Worm (Caenorhabditis elegans) whole organism, L4 larva: ENCODE measurements around the gene F54F7.2.

ENCODE experiments used
- F26F4.8 ChIP-seq: fragments of 200-800 bp; sonication (Bioruptor generic); conservative IDR thresholded peaks from 2 replicates; pipeline ENCODE4 v1.3.6; 2022; ENCODE audit warnings: missing genetic modification characterization, missing compliant biosample characterization
- F49E8.2 ChIP-seq: sonication (generic microtip); optimal IDR thresholded peaks from 2 replicates; lab custom pipeline; 2016; ENCODE audit warnings: missing compliant biosample characterization, mild to moderate bottlenecking, missing genetic modification characterization, borderline replicate concordance
- Y105C5A.15 ChIP-seq: fragments of 200-800 bp; sonication (Bioruptor generic); IDR thresholded peaks from 2 replicates; pipeline ENCODE4 v1.3.6; 2022; ENCODE audit warnings: missing genetic modification characterization, missing compliant biosample characterization
- Y5F2A.4 ChIP-seq: fragments of 200-800 bp; sonication (Bioruptor generic); optimal IDR thresholded peaks from 2 replicates; lab custom pipeline; 2018; ENCODE audit warnings: mild to moderate bottlenecking, missing genetic modification characterization, missing compliant biosample characterization
- Y75B8A.6 ChIP-seq: fragments of 200-800 bp; sonication (Bioruptor generic); IDR thresholded peaks from 2 replicates; pipeline ENCODE4 v1.3.6; 2022; ENCODE audit warnings: missing genetic modification reagents, missing genetic modification characterization, missing compliant biosample characterization
- ZK337.2 ChIP-seq: fragments of 200-800 bp; sonication (Bioruptor generic); IDR thresholded peaks from 2 replicates; pipeline ENCODE4 v1.3.6; 2022; ENCODE audit warnings: missing genetic modification reagents, missing genetic modification characterization, missing compliant biosample characterization
- ama-1 ChIP-seq: fragments of 150-350 bp; optimal IDR thresholded peaks from 2 replicates; lab custom pipeline; 2014; ENCODE audit warnings: inconsistent platforms, mixed read lengths
- attf-4 ChIP-seq: sonication (generic microtip); optimal IDR thresholded peaks from 3 replicates; lab custom pipeline; 2017; ENCODE audit warnings: missing biosample characterization, missing genetic modification characterization
- ceh-44 ChIP-seq: fragments of 200-800 bp; sonication (Bioruptor generic); IDR thresholded peaks from 2 replicates; pipeline ENCODE4 v1.3.6; 2022; ENCODE audit warnings: missing genetic modification reagents, missing genetic modification characterization, missing compliant biosample characterization
- ceh-62 ChIP-seq: sonication (generic microtip); optimal IDR thresholded peaks from 2 replicates; lab custom pipeline; 2017; ENCODE audit warnings: missing biosample characterization, missing genetic modification characterization
- ceh-82 ChIP-seq: sonication (generic microtip); optimal IDR thresholded peaks from 2 replicates; lab custom pipeline; 2017; ENCODE audit warnings: missing biosample characterization, missing genetic modification characterization
- ces-1 ChIP-seq: fragments of 150-350 bp; sonication (generic microtip); optimal IDR thresholded peaks from 4 replicates; lab custom pipeline; 2014; ENCODE audit warnings: missing biosample characterization, missing genetic modification reagents, missing genetic modification characterization
- ctbp-1 ChIP-seq: fragments of 200-800 bp; sonication (Bioruptor generic); IDR thresholded peaks from 2 replicates; pipeline ENCODE4 v1.3.6; 2022; ENCODE audit warnings: missing genetic modification reagents, missing genetic modification characterization, missing compliant biosample characterization
- daf-12 ChIP-seq: fragments of 150-350 bp; optimal IDR thresholded peaks from 2 replicates; lab custom pipeline; 2014; ENCODE audit warnings: missing biosample characterization, missing genetic modification reagents, missing genetic modification characterization
- daf-16 ChIP-seq, 3 experiments: sonication (generic microtip); optimal IDR thresholded peaks; 2 replicates each; lab custom pipeline; 2016 to 2017; ENCODE audit warnings: missing genetic modification characterization in 3 of 3, missing genetic modification reagents in 3 of 3, mild to moderate bottlenecking in 2 of 3, missing compliant biosample characterization in 2 of 3, missing biosample characterization in 1 of 3, moderate library complexity in 1 of 3
- daf-19 ChIP-seq: fragments of 200-800 bp; sonication (Bioruptor generic); conservative IDR thresholded peaks from 2 replicates; pipeline ENCODE4 v1.3.6; 2022; ENCODE audit warnings: missing genetic modification characterization, missing compliant biosample characterization
- daf-8 ChIP-seq: fragments of 200-800 bp; sonication (Bioruptor generic); IDR thresholded peaks from 2 replicates; pipeline ENCODE4 v1.3.6; 2022; ENCODE audit warnings: missing genetic modification characterization, missing compliant biosample characterization
- dmd-8 ChIP-seq: fragments of 200-800 bp; sonication (Bioruptor generic); IDR thresholded peaks from 2 replicates; pipeline ENCODE4 v1.3.6; 2022; ENCODE audit warnings: missing genetic modification characterization, missing compliant biosample characterization
- duxl-1 ChIP-seq: sonication (generic microtip); optimal IDR thresholded peaks from 2 replicates; lab custom pipeline; 2016; ENCODE audit warnings: mild to moderate bottlenecking, missing genetic modification characterization, moderate library complexity, missing compliant biosample characterization; ENCODE audit not compliant: poor library complexity
- fkh-10 ChIP-seq: fragments of 150-350 bp; optimal IDR thresholded peaks from 2 replicates; lab custom pipeline; 2014; ENCODE audit warnings: missing biosample characterization, missing genetic modification reagents, missing genetic modification characterization
- hif-1 ChIP-seq, 2 experiments: sonication (generic microtip); optimal IDR thresholded peaks; 2 replicates each; lab custom pipeline; 2016 to 2017; ENCODE audit warnings: missing compliant biosample characterization in 2 of 2, missing genetic modification characterization in 2 of 2, missing genetic modification reagents in 2 of 2, missing genotype in 2 of 2, mild to moderate bottlenecking in 1 of 2
- hmg-1.1 ChIP-seq: fragments of 200-800 bp; sonication (Bioruptor generic); IDR thresholded peaks from 2 replicates; pipeline ENCODE4 v1.3.6; 2022; ENCODE audit warnings: missing genetic modification reagents, missing genetic modification characterization, missing compliant biosample characterization
- lin-15B ChIP-seq: fragments of 150-350 bp; sonication (generic microtip); optimal IDR thresholded peaks from 3 replicates; lab custom pipeline; 2014; ENCODE audit warnings: missing biosample characterization, missing genetic modification characterization
- lin-38 ChIP-seq: fragments of 200-800 bp; sonication (Bioruptor generic); IDR thresholded peaks from 2 replicates; pipeline ENCODE4 v1.3.6; 2022; ENCODE audit warnings: missing genetic modification reagents, missing genetic modification characterization, missing compliant biosample characterization
- lin-39 ChIP-seq: fragments of 150-350 bp; optimal IDR thresholded peaks from 2 replicates; lab custom pipeline; 2014; ENCODE audit warnings: missing biosample characterization, missing genetic modification reagents, missing genetic modification characterization
- lir-3 ChIP-seq: sonication (generic microtip); optimal IDR thresholded peaks from 2 replicates; lab custom pipeline; 2016; ENCODE audit warnings: mild to moderate bottlenecking, missing genetic modification characterization, missing compliant biosample characterization
- madf-5 ChIP-seq, 2 experiments: fragments of 200-800 bp; sonication (Bioruptor generic); IDR thresholded peaks; 2 replicates each; pipeline ENCODE4 v1.3.6; 2022; ENCODE audit warnings: missing compliant biosample characterization in 2 of 2, missing genetic modification characterization in 2 of 2
- madf-9 ChIP-seq: fragments of 200-800 bp; sonication (Bioruptor generic); conservative IDR thresholded peaks from 2 replicates; pipeline ENCODE4 v1.3.6; 2022; ENCODE audit warnings: missing genetic modification reagents, missing genetic modification characterization, missing compliant biosample characterization
- mdt-29 ChIP-seq: fragments of 200-800 bp; sonication (Bioruptor generic); IDR thresholded peaks from 2 replicates; pipeline ENCODE4 v1.3.6; 2022; ENCODE audit warnings: missing genetic modification reagents, missing genetic modification characterization, missing compliant biosample characterization
- nhr-11 ChIP-seq: fragments of 150-350 bp; optimal IDR thresholded peaks from 2 replicates; lab custom pipeline; 2014; ENCODE audit warnings: missing biosample characterization, missing genetic modification characterization
- nhr-237 ChIP-seq: sonication (generic microtip); optimal IDR thresholded peaks from 2 replicates; lab custom pipeline; 2017; ENCODE audit warnings: missing biosample characterization, missing genetic modification characterization
- nhr-48 ChIP-seq: sonication (generic microtip); optimal IDR thresholded peaks from 2 replicates; lab custom pipeline; 2016; ENCODE audit warnings: mild to moderate bottlenecking, missing genetic modification characterization, missing compliant biosample characterization
- nhr-6 ChIP-seq: fragments of 150-350 bp; optimal IDR thresholded peaks from 2 replicates; lab custom pipeline; 2014; ENCODE audit warnings: missing biosample characterization, missing genetic modification characterization
- pha-4 ChIP-seq, 2 experiments: fragments of 150-350 bp in 1 of 2; fragments of 200-800 bp in 1 of 2; sonication (Bioruptor generic) in 1 of 2; IDR thresholded peaks in 1 of 2; optimal IDR thresholded peaks in 1 of 2; 2 replicates each; pipeline versions ENCODE4 v1.3.6 to Lab custom; 2014 to 2022; ENCODE audit warnings: missing genetic modification characterization in 2 of 2, missing genetic modification reagents in 2 of 2, missing biosample characterization in 1 of 2, missing compliant biosample characterization in 1 of 2
- pqm-1 ChIP-seq: sonication (generic microtip); optimal IDR thresholded peaks from 2 replicates; lab custom pipeline; 2017; ENCODE audit warnings: missing biosample characterization, missing genetic modification characterization
- rbr-2 ChIP-seq: sonication (generic microtip); optimal IDR thresholded peaks from 2 replicates; lab custom pipeline; 2016; ENCODE audit warnings: missing genotype, missing genetic modification characterization, missing compliant biosample characterization
- saeg-2 ChIP-seq: fragments of 200-800 bp; sonication (Bioruptor generic); IDR thresholded peaks from 2 replicates; pipeline ENCODE4 v1.3.6; 2022; ENCODE audit warnings: missing genetic modification reagents, missing genetic modification characterization, missing compliant biosample characterization
- set-16 ChIP-seq: fragments of 200-800 bp; sonication (Bioruptor generic); IDR thresholded peaks from 2 replicates; pipeline ENCODE4 v1.3.6; 2022; ENCODE audit warnings: missing genetic modification reagents, missing genetic modification characterization, missing compliant biosample characterization
- snpc-1.2 ChIP-seq: fragments of 200-800 bp; sonication (Bioruptor generic); IDR thresholded peaks from 2 replicates; pipeline ENCODE4 v1.3.6; 2022; ENCODE audit warnings: missing genetic modification reagents, missing genetic modification characterization, missing compliant biosample characterization
- spr-3 ChIP-seq: fragments of 200-800 bp; sonication (Bioruptor generic); optimal IDR thresholded peaks from 2 replicates; lab custom pipeline; 2018; ENCODE audit warnings: mild to moderate bottlenecking, missing genetic modification characterization, missing compliant biosample characterization
- unc-62 ChIP-seq, 3 experiments: fragments of 150-350 bp in 1 of 3; sonication (generic microtip); optimal IDR thresholded peaks in 2 of 3; peaks in 1 of 3; 1 replicate in 1 of 3; 2 replicates in 2 of 3; lab custom pipeline; 2014 to 2017; ENCODE audit warnings: missing biosample characterization in 3 of 3, missing genetic modification characterization in 3 of 3, missing genetic modification reagents in 3 of 3, missing genotype in 1 of 3
- ztf-11 ChIP-seq: fragments of 150-350 bp; optimal IDR thresholded peaks from 2 replicates; lab custom pipeline; 2014; ENCODE audit warnings: missing biosample characterization, missing genetic modification characterization

The F54F7.2 gene

DNA sequence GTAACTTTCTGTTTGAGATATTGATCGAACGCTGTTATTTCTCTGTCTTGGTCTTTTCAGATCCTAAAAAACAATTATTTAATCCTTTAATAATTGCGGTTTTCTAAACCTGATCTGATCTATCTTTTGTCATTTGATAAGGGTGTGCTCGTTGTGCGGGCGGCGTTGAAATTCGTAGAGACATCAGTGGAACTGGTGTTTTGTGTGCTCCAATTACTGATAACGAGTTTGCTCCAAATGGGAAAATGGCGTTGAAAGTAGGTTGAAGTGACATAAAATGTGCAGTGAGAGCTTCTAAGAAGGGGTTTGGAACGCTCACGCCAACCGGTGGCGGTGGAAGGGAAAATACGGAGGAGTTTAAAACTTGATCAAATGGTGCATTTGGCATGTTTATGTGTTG lies 11.0 kb downstream of the F54F7.2 start (continued):
- TF ChIP-seq lir-3 (tag; lab: Kevin White, UChicago) (no peak), attf-4 (tag; lab: Kevin White, UChicago) (no peak), ZK337.2 (GFP tag; lab: Robert Waterston, UW) (no peak), pqm-1 (tag; lab: Kevin White, UChicago) (peak; percentile 53), ces-1 (GFP tag; lab: Kevin White, UChicago) (no peak), ceh-82 (tag; lab: Kevin White, UChicago) (no peak), F26F4.8 (GFP tag; lab: Robert Waterston, UW) (no peak), daf-8 (GFP tag; lab: Robert Waterston, UW) (no peak), pha-4 (GFP tag; IDR thresholded peaks at IDR 0.05; lab: Robert Waterston, UW) (no peak), pha-4 (tag; optimal IDR thresholded peaks at IDR 0.05; lab: Kevin White, UChicago) (no peak), lin-39 (tag; lab: Kevin White, UChicago) (no peak)

DNA sequence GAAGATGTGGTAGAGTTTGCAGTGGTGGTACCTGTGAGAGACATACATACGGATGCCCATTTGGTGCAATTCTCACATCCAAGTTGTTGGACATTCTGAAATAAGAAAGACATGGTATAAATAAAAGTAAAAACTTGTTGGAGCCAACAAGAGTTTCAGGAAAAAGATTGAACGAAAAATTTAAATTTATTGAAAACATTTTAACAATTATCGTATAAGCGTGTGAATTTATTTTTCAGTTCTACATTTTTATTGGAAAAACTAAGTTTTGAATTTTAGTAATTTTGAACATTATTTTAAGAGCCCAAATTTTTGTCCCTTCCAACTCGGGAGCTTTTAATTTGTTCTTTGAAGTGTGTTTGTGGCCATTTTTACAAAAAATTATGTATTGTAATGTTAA lies 11.4 kb downstream of the F54F7.2 start, which contains the start of gene F54F7.8:
F54F7.8 (minus strand) TSS at position 101 of the 400 bp plus-strand sequence.
- TF ChIP-seq Y75B8A.6 (GFP tag; lab: Robert Waterston, UW), result no peak
- no peak for TF ChIP-seq lin-38 (GFP tag; lab: Robert Waterston, UW)
- no peak for TF ChIP-seq hif-1 (tag; optimal IDR thresholded peaks at IDR 0.05; lab: Kevin White, UChicago)
- no peak for TF ChIP-seq daf-12 (tag; lab: Kevin White, UChicago)
- no peak for TF ChIP-seq Y105C5A.15
- TF ChIP-seq F49E8.2 (tag; lab: Kevin White, UChicago), result no peak
- no peak for TF ChIP-seq set-16 (GFP tag; lab: Robert Waterston, UW)
- no peak for TF ChIP-seq madf-9 (GFP tag; lab: Robert Waterston, UW)
- TF ChIP-seq, all 104 proteins: peak for 0

DNA sequence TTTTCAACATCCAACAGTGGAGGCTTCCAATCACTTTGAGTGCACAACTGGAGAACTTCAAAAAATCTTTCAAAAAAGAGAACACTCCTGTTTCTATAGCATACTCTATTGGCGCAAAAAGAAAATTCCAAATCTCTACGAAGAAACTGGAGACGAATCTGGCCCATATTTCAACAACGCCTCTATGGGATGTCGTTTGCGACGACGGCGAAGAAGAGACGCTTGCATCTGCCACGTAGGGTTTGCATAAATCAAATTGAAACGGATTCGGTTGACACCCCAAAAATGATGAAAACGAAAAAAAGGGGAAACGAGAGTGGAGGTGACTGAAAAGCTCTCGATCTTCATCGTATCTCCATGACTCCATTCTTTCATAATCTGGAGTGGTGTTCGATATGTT lies 12.8 kb downstream of the F54F7.2 start:
- TF ChIP-seq saeg-2 (GFP tag; lab: Robert Waterston, UW) (no peak), nhr-237 (tag; lab: Kevin White, UChicago) (no peak), dmd-8 (GFP tag; lab: Robert Waterston, UW) (no peak), unc-62 (GFP tag; optimal IDR thresholded peaks at IDR 0.05 in 1 of 2; lab: Kevin White, UChicago) (peak in 1 of 2 experiments; percentile 90), unc-62 (tag; optimal IDR thresholded peaks at IDR 0.05; lab: Kevin White, UChicago) (no peak), duxl-1 (tag; lab: Kevin White, UChicago) (no peak)

DNA sequence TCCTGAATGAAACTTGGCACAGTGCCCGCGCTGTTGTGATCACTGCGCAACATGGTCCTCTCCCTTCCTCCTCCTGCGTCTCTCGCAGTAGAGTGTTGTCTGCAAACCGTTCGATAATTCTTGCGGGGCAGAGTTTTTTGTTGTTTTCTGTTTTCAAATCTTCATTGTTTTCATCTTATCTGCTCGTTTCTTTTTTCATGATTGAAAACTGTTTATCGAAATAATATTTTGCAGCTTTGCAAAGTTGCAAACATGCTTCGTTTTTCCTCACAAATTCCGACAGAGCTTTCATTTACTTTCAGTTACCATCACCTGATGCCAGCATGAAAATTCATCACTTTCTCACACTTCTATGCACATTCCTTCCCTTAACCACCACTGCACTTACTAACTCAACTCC lies 13.7 kb downstream of the F54F7.2 start, which contains the start of gene mes-1:
mes-1 (plus strand) TSS at position 301 of the 400 bp plus-strand sequence.
- no peak for TF ChIP-seq hmg-1.1 (GFP tag; lab: Robert Waterston, UW)
- TF ChIP-seq ctbp-1, result no peak
- no peak for TF ChIP-seq pqm-1 (tag; lab: Kevin White, UChicago)
- no peak for TF ChIP-seq lin-15B (tag; lab: Kevin White, UChicago)
- TF ChIP-seq Y75B8A.6 (GFP tag; lab: Robert Waterston, UW), result no peak
- TF ChIP-seq ztf-11 (tag; lab: Kevin White, UChicago), result no peak
- TF ChIP-seq daf-16 (GFP tag; optimal IDR thresholded peaks at IDR 0.05; lab: Kevin White, UChicago), result no peak
- TF ChIP-seq daf-16 (tag; optimal IDR thresholded peaks at IDR 0.05; lab: Kevin White, UChicago), result no peak
- TF ChIP-seq daf-19, result no peak
- no peak for TF ChIP-seq F26F4.8 (GFP tag; lab: Robert Waterston, UW)
- TF ChIP-seq, all 104 proteins: peak for 0

DNA sequence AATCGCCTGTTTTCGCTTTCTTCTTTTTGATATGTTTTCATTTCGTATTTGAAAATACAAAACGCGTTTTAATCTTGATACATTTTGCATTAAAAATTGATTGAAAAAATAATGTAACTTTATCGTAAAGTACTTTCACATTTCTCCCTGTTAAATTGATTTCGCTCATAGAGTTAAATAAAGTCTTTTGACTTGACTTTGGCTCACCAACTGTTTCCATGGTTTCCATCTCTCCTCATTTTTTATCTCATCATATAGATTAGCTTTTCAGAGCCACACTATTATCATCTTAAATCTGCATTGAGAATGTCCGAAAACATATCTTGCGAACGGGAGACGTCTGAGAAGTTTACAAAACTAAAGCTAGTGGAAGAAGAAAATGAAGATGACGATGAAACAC lies 19.8 kb downstream of the F54F7.2 start, which contains the start of gene F54F7.10:
F54F7.10 (plus strand) TSS at position 301 of the 400 bp plus-strand sequence.
- TF ChIP-seq nhr-48 (tag; lab: Kevin White, UChicago), result no peak
- TF ChIP-seq nhr-6 (tag; lab: Kevin White, UChicago), result no peak
- no peak for TF ChIP-seq mdt-29
- TF ChIP-seq snpc-1.2 (GFP tag; lab: Robert Waterston, UW), result no peak
- no peak for TF ChIP-seq rbr-2 (tag; lab: Kevin White, UChicago)
- no peak for TF ChIP-seq hmg-1.1 (GFP tag; lab: Robert Waterston, UW)
- no peak for TF ChIP-seq Y5F2A.4
- TF ChIP-seq daf-19, result no peak
- no peak for TF ChIP-seq nhr-11 (tag; lab: Kevin White, UChicago)
- no peak for TF ChIP-seq lir-3 (tag; lab: Kevin White, UChicago)
- TF ChIP-seq ZK337.2 (GFP tag; lab: Robert Waterston, UW), result no peak
- no peak for TF ChIP-seq spr-3 (GFP tag; lab: Kevin White, UChicago)
- no peak for TF ChIP-seq Y105C5A.15
- TF ChIP-seq madf-5 (GFP tag; IDR thresholded peaks at IDR 0.05; lab: Robert Waterston, UW), result no peak
- no peak for TF ChIP-seq fkh-10
- no peak for TF ChIP-seq ceh-62 (tag; lab: Kevin White, UChicago)
- TF ChIP-seq ceh-44, result no peak
- no peak for TF ChIP-seq ama-1 (lab: Kevin White, UChicago)
